Fruit fly (Drosophila melanogaster) whole organism, embryonic: ENCODE results near the gene CG11164.

Source experiments
- BEAF-32 ChIP-seq: fragments of 200-800 bp; sonication (Bioruptor generic); optimal IDR thresholded peaks from 3 replicates; lab custom pipeline; 2017; ENCODE audit warnings: missing biosample characterization, missing genetic modification characterization, mild to moderate bottlenecking, moderate library complexity, missing genetic modification reagents
- CG10462 ChIP-seq: fragments of 200-800 bp; sonication (Bioruptor generic); optimal IDR thresholded peaks from 2 replicates; lab custom pipeline; 2016; ENCODE audit warnings: missing biosample characterization, missing genetic modification characterization
- CG12299 ChIP-seq: fragments of 200-800 bp; sonication (Bioruptor generic); optimal IDR thresholded peaks from 2 replicates; lab custom pipeline; 2018; ENCODE audit warnings: missing biosample characterization, mild to moderate bottlenecking, missing genetic modification characterization
- CG12391 ChIP-seq: fragments of 200-800 bp; sonication (Bioruptor generic); optimal IDR thresholded peaks from 3 replicates; lab custom pipeline; 2018; ENCODE audit warnings: missing biosample characterization, mild to moderate bottlenecking, missing genetic modification characterization, moderate library complexity
- CG13296 ChIP-seq: fragments of 200-800 bp; sonication (Bioruptor generic); optimal IDR thresholded peaks from 3 replicates; lab custom pipeline; 2018; ENCODE audit warnings: missing biosample characterization, mild to moderate bottlenecking, missing genetic modification characterization
- CG14965 ChIP-seq: fragments of 200-800 bp; sonication (Bioruptor generic); optimal IDR thresholded peaks from 2 replicates; lab custom pipeline; 2016; ENCODE audit warnings: missing biosample characterization, missing genetic modification characterization, borderline replicate concordance
- CG15073 ChIP-seq: fragments of 200-800 bp; sonication (Bioruptor generic); optimal IDR thresholded peaks from 2 replicates; lab custom pipeline; 2016; ENCODE audit warnings: missing biosample characterization, missing genetic modification characterization
- CG16815 ChIP-seq: fragments of 200-800 bp; sonication (Bioruptor generic); optimal IDR thresholded peaks from 3 replicates; lab custom pipeline; 2017; ENCODE audit warnings: missing biosample characterization, mild to moderate bottlenecking, missing genetic modification characterization
- CG2678 ChIP-seq: fragments of 200-800 bp; sonication (Bioruptor generic); optimal IDR thresholded peaks from 3 replicates; lab custom pipeline; 2019; ENCODE audit warnings: missing biosample characterization, mild to moderate bottlenecking, missing genetic modification characterization, moderate library complexity
- CG32532 ChIP-seq: fragments of 200-800 bp; sonication (Bioruptor generic); IDR thresholded peaks from 2 replicates; pipeline ENCODE4 v1.3.6; 2022; ENCODE audit warnings: missing biosample characterization, missing genetic modification characterization
- CG43689 ChIP-seq: fragments of 200-800 bp; sonication (Bioruptor generic); IDR thresholded peaks from 2 replicates; pipeline ENCODE4 v1.3.6; 2022; ENCODE audit warnings: missing biosample characterization, missing genetic modification characterization
- CG7987 ChIP-seq: fragments of 200-800 bp; sonication (Bioruptor generic); optimal IDR thresholded peaks from 2 replicates; lab custom pipeline; 2018; ENCODE audit warnings: missing biosample characterization, mild to moderate bottlenecking, missing genetic modification characterization, moderate library complexity
- CG8359 ChIP-seq: fragments of 200-800 bp; sonication (Bioruptor generic); optimal IDR thresholded peaks from 2 replicates; lab custom pipeline; 2017; ENCODE audit warnings: missing biosample characterization, mild to moderate bottlenecking, missing genetic modification characterization, borderline replicate concordance
- D19B ChIP-seq: fragments of 200-800 bp; sonication (Bioruptor generic); optimal IDR thresholded peaks from 2 replicates; lab custom pipeline; 2017; ENCODE audit warnings: missing biosample characterization, mild to moderate bottlenecking, missing genetic modification characterization
- Dbx ChIP-seq: fragments of 200-800 bp; sonication (Bioruptor generic); IDR thresholded peaks from 3 replicates; pipeline ENCODE4 v1.3.6; 2022; ENCODE audit warnings: missing biosample characterization, missing genetic modification characterization
- Dip3 ChIP-seq: fragments of 200-800 bp; sonication (Bioruptor generic); optimal IDR thresholded peaks from 3 replicates; lab custom pipeline; 2016; ENCODE audit warnings: missing biosample characterization, missing genetic modification characterization
- ERR ChIP-seq: fragments of 200-800 bp; sonication (Bioruptor generic); optimal IDR thresholded peaks from 2 replicates; lab custom pipeline; 2016; ENCODE audit warnings: missing biosample characterization, missing genetic modification characterization
- H15 ChIP-seq: fragments of 200-800 bp; sonication (Bioruptor generic); IDR thresholded peaks from 3 replicates; pipeline ENCODE4 v1.3.6; 2022; ENCODE audit warnings: missing biosample characterization, missing genetic modification characterization
- Hand ChIP-seq: fragments of 200-800 bp; sonication (Bioruptor generic); optimal IDR thresholded peaks from 2 replicates; lab custom pipeline; 2017; ENCODE audit warnings: mild to moderate bottlenecking, missing biosample characterization, missing genetic modification reagents, missing genetic modification characterization
- MTF-1 ChIP-seq: fragments of 200-800 bp; sonication (Bioruptor generic); optimal IDR thresholded peaks from 2 replicates; lab custom pipeline; 2018; ENCODE audit warnings: missing biosample characterization, mild to moderate bottlenecking, missing genetic modification characterization, borderline replicate concordance
- Med ChIP-seq: fragments of 200-800 bp; sonication (Bioruptor generic); peaks from one replicate; lab custom pipeline; 2016; ENCODE audit warnings: missing biosample characterization, missing genetic modification characterization, mild to moderate bottlenecking, inconsistent platforms, moderate library complexity
- Oli ChIP-seq: fragments of 200-800 bp; sonication (Bioruptor generic); optimal IDR thresholded peaks from 2 replicates; lab custom pipeline; 2018; ENCODE audit warnings: missing biosample characterization, mild to moderate bottlenecking, missing genetic modification characterization, moderate library complexity
- Sin3A ChIP-seq: fragments of >200 bp; optimal IDR thresholded peaks from 2 replicates; lab custom pipeline; 2018
- Sox100B ChIP-seq: fragments of 200-800 bp; sonication (Bioruptor generic); optimal IDR thresholded peaks from 3 replicates; lab custom pipeline; 2018; ENCODE audit warnings: missing biosample characterization, mild to moderate bottlenecking, missing genetic modification characterization
- Tbp ChIP-seq: fragments of >200 bp; optimal IDR thresholded peaks from 2 replicates; lab custom pipeline; 2018; ENCODE audit warnings: missing biosample characterization, missing genetic modification characterization
- ash1 ChIP-seq: fragments of 200-800 bp; sonication (Bioruptor generic); optimal IDR thresholded peaks from 2 replicates; lab custom pipeline; 2018; ENCODE audit warnings: missing biosample characterization, mild to moderate bottlenecking, missing genetic modification characterization
- cwo ChIP-seq: fragments of 200-800 bp; sonication (Bioruptor generic); optimal IDR thresholded peaks from 3 replicates; lab custom pipeline; 2017; ENCODE audit warnings: missing biosample characterization, missing genetic modification characterization, mild to moderate bottlenecking, moderate library complexity, missing genetic modification reagents
- disco-r ChIP-seq: fragments of 200-800 bp; sonication (Bioruptor generic); optimal IDR thresholded peaks from 2 replicates; lab custom pipeline; 2016; ENCODE audit warnings: missing biosample characterization, missing genetic modification characterization
- fd96Cb ChIP-seq: fragments of 200-800 bp; sonication (Bioruptor generic); optimal IDR thresholded peaks from 2 replicates; lab custom pipeline; 2018; ENCODE audit warnings: missing biosample characterization, mild to moderate bottlenecking, missing genetic modification characterization, moderate library complexity
- gcm ChIP-seq: fragments of 200-800 bp; sonication (Bioruptor generic); optimal IDR thresholded peaks from 2 replicates; lab custom pipeline; 2019; ENCODE audit warnings: missing biosample characterization, mild to moderate bottlenecking, missing genetic modification characterization, moderate library complexity
- gem ChIP-seq: fragments of 200-800 bp; sonication (Bioruptor generic); optimal IDR thresholded peaks from 2 replicates; lab custom pipeline; 2019; ENCODE audit warnings: missing biosample characterization, mild to moderate bottlenecking, missing genetic modification characterization, moderate library complexity
- grn ChIP-seq: fragments of 200-800 bp; sonication (Bioruptor generic); optimal IDR thresholded peaks from 3 replicates; lab custom pipeline; 2017; ENCODE audit warnings: missing biosample characterization, missing genetic modification characterization
- hbn ChIP-seq: fragments of 200-800 bp; sonication (Bioruptor generic); IDR thresholded peaks from 2 replicates; pipeline ENCODE4 v1.3.6; 2022; ENCODE audit warnings: missing biosample characterization, missing genetic modification characterization; ENCODE audit not compliant: partially characterized antibody
- inv ChIP-seq: fragments of 200-800 bp; sonication (Bioruptor generic); IDR thresholded peaks from 2 replicates; pipeline ENCODE4 v1.3.6; 2022; ENCODE audit warnings: missing biosample characterization, missing genetic modification characterization; ENCODE audit not compliant: partially characterized antibody
- ken ChIP-seq: fragments of 200-800 bp; sonication (Bioruptor generic); IDR thresholded peaks from 3 replicates; pipeline ENCODE4 v1.3.6; 2022; ENCODE audit warnings: missing biosample characterization, missing genetic modification characterization
- knrl ChIP-seq: fragments of 200-800 bp; sonication (Bioruptor generic); IDR thresholded peaks from 3 replicates; pipeline ENCODE4 v1.3.6; 2022; ENCODE audit warnings: missing biosample characterization, missing genetic modification characterization; ENCODE audit not compliant: partially characterized antibody
- lab ChIP-seq: fragments of 200-800 bp; sonication (Bioruptor generic); optimal IDR thresholded peaks from 3 replicates; lab custom pipeline; 2017; ENCODE audit warnings: missing biosample characterization, missing genetic modification characterization, mild to moderate bottlenecking, moderate library complexity, missing genetic modification reagents
- lola ChIP-seq, 3 experiments: fragments of >200 bp in 2 of 3; fragments of 200-800 bp in 1 of 3; sonication (Bioruptor generic) in 1 of 3; optimal IDR thresholded peaks; 2 replicates each; lab custom pipeline; 2017 to 2019; ENCODE audit warnings: missing biosample characterization in 3 of 3, missing genetic modification characterization in 3 of 3, mild to moderate bottlenecking in 1 of 3, moderate library complexity in 1 of 3
- maf-S ChIP-seq: fragments of 200-800 bp; sonication (Bioruptor generic); optimal IDR thresholded peaks from 2 replicates; lab custom pipeline; 2016; ENCODE audit warnings: missing biosample characterization, missing genetic modification characterization
- nmo ChIP-seq: fragments of 200-800 bp; sonication (Bioruptor generic); optimal IDR thresholded peaks from 2 replicates; lab custom pipeline; 2018; ENCODE audit warnings: missing biosample characterization, mild to moderate bottlenecking, missing genetic modification characterization, moderate library complexity
- org-1 ChIP-seq: fragments of 200-800 bp; sonication (Bioruptor generic); optimal IDR thresholded peaks from 2 replicates; lab custom pipeline; 2017; ENCODE audit warnings: missing biosample characterization, missing genetic modification characterization
- prd ChIP-seq, 3 experiments: fragments of >200 bp in 2 of 3; fragments of 200-800 bp in 1 of 3; sonication (Bioruptor generic) in 1 of 3; optimal IDR thresholded peaks in 2 of 3; IDR thresholded peaks in 1 of 3; 2 replicates in 2 of 3; 3 replicates in 1 of 3; pipeline versions ENCODE4 v1.3.6 to Lab custom; 2017 to 2022; ENCODE audit warnings: missing biosample characterization in 1 of 3, missing genetic modification characterization in 1 of 3
- rib ChIP-seq: fragments of 200-800 bp; sonication (Bioruptor generic); IDR thresholded peaks from 2 replicates; pipeline ENCODE4 v1.3.6; 2022; ENCODE audit warnings: missing biosample characterization, missing genetic modification characterization
- sisA ChIP-seq: fragments of 200-800 bp; sonication (Bioruptor generic); IDR thresholded peaks from 2 replicates; pipeline ENCODE4 v1.3.6; 2022; ENCODE audit warnings: missing biosample characterization, missing genetic modification characterization
- trh ChIP-seq: fragments of 200-800 bp; sonication (Bioruptor generic); optimal IDR thresholded peaks from 2 replicates; lab custom pipeline; 2016; ENCODE audit warnings: missing biosample characterization, missing genetic modification characterization
- tup ChIP-seq: fragments of 200-800 bp; sonication (Bioruptor generic); optimal IDR thresholded peaks from 2 replicates; lab custom pipeline; 2016; ENCODE audit warnings: missing biosample characterization, mild to moderate bottlenecking, missing genetic modification characterization, moderate library complexity
- usp ChIP-seq: fragments of >200 bp; optimal IDR thresholded peaks from 2 replicates; lab custom pipeline; 2017; ENCODE audit warnings: missing biosample characterization, missing genetic modification characterization
- zf30C ChIP-seq: fragments of 200-800 bp; sonication (Bioruptor generic); optimal IDR thresholded peaks from 3 replicates; lab custom pipeline; 2018; ENCODE audit warnings: missing biosample characterization, mild to moderate bottlenecking, missing genetic modification characterization
- zfh2 ChIP-seq: fragments of 200-800 bp; sonication (Bioruptor generic); optimal IDR thresholded peaks from 2 replicates; lab custom pipeline; 2016; ENCODE audit warnings: missing biosample characterization, missing genetic modification characterization

Gene CG11164

DNA sequence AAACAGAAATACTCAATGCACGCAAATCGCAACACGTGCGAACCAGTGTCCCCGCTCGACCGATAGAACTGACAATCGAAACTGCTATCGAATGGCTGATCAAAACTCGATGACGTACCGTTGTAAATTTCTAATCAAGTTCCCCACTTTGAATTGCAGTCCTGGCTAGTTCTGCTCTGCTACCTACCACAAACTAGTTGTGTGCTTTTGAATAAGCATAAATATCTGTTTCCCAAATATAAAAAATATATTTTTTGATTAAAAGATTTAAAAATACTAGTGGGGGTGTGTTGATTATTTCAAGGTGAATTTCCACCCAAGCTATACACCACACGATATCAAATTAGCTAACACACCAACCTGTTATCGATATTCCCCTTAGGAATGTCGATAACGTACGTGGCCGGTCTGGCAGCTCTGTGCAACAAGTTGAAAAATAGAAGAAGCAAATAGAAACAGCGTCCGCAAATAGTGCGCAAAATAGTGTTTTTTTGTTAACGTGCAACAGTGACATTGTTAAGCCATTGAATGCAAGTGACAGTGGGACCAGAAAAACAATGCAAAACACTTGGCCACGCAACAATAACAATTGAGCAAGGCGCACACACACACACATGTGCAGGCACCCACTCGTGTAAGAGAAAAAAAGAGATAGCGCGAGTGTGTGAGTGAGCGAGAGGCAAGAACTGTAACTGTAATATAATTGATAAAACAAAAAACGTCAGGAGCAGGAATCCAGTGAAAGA, 43.3 kb upstream of the CG11164 start, which contains the start of the genes CG2691 and NFAT (continued):
- no peak for TF ChIP-seq CG13296 (GFP tag; lab: Kevin White, UChicago)
- TF ChIP-seq nmo (GFP tag; lab: Kevin White, UChicago) = peak; percentile 19
- no peak for TF ChIP-seq Dip3
- TF ChIP-seq CG2678 (tag; lab: Kevin White, UChicago) = no peak
- TF ChIP-seq D19B (GFP tag; lab: Kevin White, UChicago) = no peak
- TF ChIP-seq usp = no peak
- TF ChIP-seq Dbx (GFP tag; lab: Robert Waterston, UW) = no peak
- TF ChIP-seq lab (GFP tag; lab: Kevin White, UChicago) = no peak
- no peak for TF ChIP-seq ash1 (GFP tag; lab: Kevin White, UChicago)
- peak; percentile 51; the same call in 2 of the 3 replicates for TF ChIP-seq knrl (GFP tag; lab: Robert Waterston, UW)
- no peak for TF ChIP-seq gem
- no peak for TF ChIP-seq MTF-1
- peak; percentile 74 for TF ChIP-seq BEAF-32
- no peak for TF ChIP-seq trh (GFP tag; lab: Kevin White, UChicago)
- TF ChIP-seq ERR (GFP tag; lab: Kevin White, UChicago) = no peak
- TF ChIP-seq cwo (GFP tag; lab: Kevin White, UChicago) = peak; percentile 70
- no peak for TF ChIP-seq CG32532 (GFP tag; lab: Robert Waterston, UW)
- no peak for TF ChIP-seq sisA (GFP tag; lab: Robert Waterston, UW)
- no peak for TF ChIP-seq H15 (GFP tag; lab: Robert Waterston, UW)
- TF ChIP-seq lola (GFP tag; optimal IDR thresholded peaks at IDR 0.05; lab: Kevin White, UChicago) = no peak
- TF ChIP-seq CG8359 = no peak
- no peak for TF ChIP-seq gcm (GFP tag; lab: Kevin White, UChicago)
- TF ChIP-seq CG15073 = no peak
- no peak for TF ChIP-seq rib (GFP tag; lab: Robert Waterston, UW)
- peak; percentile 49; the same call in 1 of the 2 replicates for TF ChIP-seq inv (GFP tag; lab: Robert Waterston, UW)
- TF ChIP-seq zfh2 (GFP tag; lab: Kevin White, UChicago) = no peak
- no peak for TF ChIP-seq CG12391 (tag; lab: Kevin White, UChicago)
- no peak for TF ChIP-seq hbn (GFP tag; lab: Robert Waterston, UW)
- no peak for TF ChIP-seq Oli (tag; lab: Kevin White, UChicago)
- TF ChIP-seq CG14965 = no peak
- no peak for TF ChIP-seq Sox100B (GFP tag; lab: Kevin White, UChicago)
- TF ChIP-seq CG16815 = no peak
- TF ChIP-seq disco-r (GFP tag; lab: Kevin White, UChicago) = no peak
- no peak for TF ChIP-seq ken (GFP tag; lab: Robert Waterston, UW)
- peak; percentile 67 for TF ChIP-seq Sin3A (lab: Kevin White, UChicago)
- TF ChIP-seq Hand (GFP tag; lab: Kevin White, UChicago) = no peak
- no peak for TF ChIP-seq tup
- no peak for TF ChIP-seq zf30C (GFP tag; lab: Kevin White, UChicago)
- TF ChIP-seq maf-S (GFP tag; lab: Kevin White, UChicago) = no peak
- TF ChIP-seq Med (GFP tag; lab: Kevin White, UChicago) = peak; percentile 73
- TF ChIP-seq fd96Cb (tag; lab: Kevin White, UChicago) = no peak
- no peak for TF ChIP-seq org-1
- no peak for TF ChIP-seq CG12299 (tag; lab: Kevin White, UChicago)
- TF ChIP-seq prd (optimal IDR thresholded peaks at IDR 0.05; lab: Kevin White, UChicago) = no peak
- TF ChIP-seq prd (GFP tag; IDR thresholded peaks at IDR 0.05; lab: Robert Waterston, UW) = no peak
- TF ChIP-seq CG43689 (GFP tag; lab: Robert Waterston, UW) = no peak
- no peak for TF ChIP-seq CG7987
- TF ChIP-seq Tbp (GFP tag; lab: Kevin White, UChicago) = no peak
- no peak for TF ChIP-seq CG10462
- TF ChIP-seq grn (GFP tag; lab: Kevin White, UChicago) = no peak
